Worm (Caenorhabditis elegans): ENCODE data around the gene C50F4.4.
A peak's percentile ranks its signal among the peaks of the same experiment; 100 is the strongest.

The C50F4.4 gene

ce11 chrV:9561624-9562179 lies 25.1 kb downstream of the C50F4.4 start, which contains the start of gene rgef-1 (continued):
- peak; percentile 30 to 34 for TF ChIP-seq efl-1 (optimal IDR thresholded peaks at IDR 0.05)
- TF ChIP-seq efl-1 (GFP tag; optimal IDR thresholded peaks at IDR 0.05 in 1 of 2): peak in 1 of 2 experiments; percentile 3
- TF ChIP-seq ztf-4 (tag; optimal IDR thresholded peaks at IDR 0.05): no peak
- no peak for TF ChIP-seq unc-30 (tag; optimal IDR thresholded peaks at IDR 0.05)
- no peak for TF ChIP-seq fkh-4 (tag; optimal IDR thresholded peaks at IDR 0.05; ENCODE audit: borderline replicate concordance)
- TF ChIP-seq nhr-84 (tag; optimal IDR thresholded peaks at IDR 0.05): no peak
- peak; percentile 62 for TF ChIP-seq isw-1 (GFP tag; IDR thresholded peaks at IDR 0.05)
- no peak for TF ChIP-seq nhr-28 (tag; optimal IDR thresholded peaks at IDR 0.05)
- no peak for TF ChIP-seq ceh-88 (GFP tag; IDR thresholded peaks at IDR 0.05)
- no peak for TF ChIP-seq nhr-19 (GFP tag; conservative IDR thresholded peaks at IDR 0.05)
- peak; percentile 17 for TF ChIP-seq ceh-8 (GFP tag; optimal IDR thresholded peaks at IDR 0.05)
- no peak for TF ChIP-seq nhr-76 (tag; optimal IDR thresholded peaks at IDR 0.05)
- no peak for TF ChIP-seq C04F5.9 (tag; optimal IDR thresholded peaks at IDR 0.05)
- no peak for TF ChIP-seq jun-1 (tag; optimal IDR thresholded peaks at IDR 0.05)
- no peak for TF ChIP-seq blmp-1 (tag; optimal IDR thresholded peaks at IDR 0.05)
- peak; percentile 71 for TF ChIP-seq nhr-71 (tag; optimal IDR thresholded peaks at IDR 0.05)
- no peak for TF ChIP-seq F16B12.6 (tag; optimal IDR thresholded peaks at IDR 0.05)
- no peak for TF ChIP-seq C34B4.2 (tag; optimal IDR thresholded peaks at IDR 0.05)
- TF ChIP-seq egl-13 (tag; optimal IDR thresholded peaks at IDR 0.05): peak; percentile 79
- TF ChIP-seq ama-1 (optimal IDR thresholded peaks at IDR 0.05): no peak
- TF ChIP-seq unc-86 (tag; optimal IDR thresholded peaks at IDR 0.05): peak; percentile 84
- TF ChIP-seq unc-62 (GFP tag; optimal IDR thresholded peaks at IDR 0.05): no peak
- TF ChIP-seq aly-2 (tag; optimal IDR thresholded peaks at IDR 0.05): no peak
- no peak for TF ChIP-seq aha-1 (tag; optimal IDR thresholded peaks at IDR 0.05)
- TF ChIP-seq nhr-77 (tag; optimal IDR thresholded peaks at IDR 0.05): no peak
- peak; percentile 16 for TF ChIP-seq fos-1 (tag; optimal IDR thresholded peaks at IDR 0.05)
- TF ChIP-seq nhr-11 (tag; optimal IDR thresholded peaks at IDR 0.05): no peak
- peak; percentile 30 to 82 (median 59) for TF ChIP-seq ceh-82 (tag; optimal IDR thresholded peaks at IDR 0.05)
- TF ChIP-seq snpc-4 (tag; optimal IDR thresholded peaks at IDR 0.05): no peak
- TF ChIP-seq hlh-4 (tag; optimal IDR thresholded peaks at IDR 0.05): no peak
- TF ChIP-seq nhr-12 (tag; optimal IDR thresholded peaks at IDR 0.05): no peak
- TF ChIP-seq mab-9 (GFP tag; IDR thresholded peaks at IDR 0.05): no peak
- TF ChIP-seq Y116A8C.19 (tag; optimal IDR thresholded peaks at IDR 0.05; ENCODE audit: borderline replicate concordance): no peak
- peak; percentile 23 for TF ChIP-seq xbp-1 (tag; optimal IDR thresholded peaks at IDR 0.05)

ce11 chrV:9563585-9563984 lies 27.0 kb downstream of the C50F4.4 start:
- TF ChIP-seq C34B4.2 (tag; optimal IDR thresholded peaks at IDR 0.05) (no peak), fkh-8 (tag; optimal IDR thresholded peaks at IDR 0.05) (peak; percentile 29), unc-30 (tag; optimal IDR thresholded peaks at IDR 0.05) (no peak), dsc-1 (tag; optimal IDR thresholded peaks at IDR 0.05) (peak; percentile 61), mdl-1 (tag; optimal IDR thresholded peaks at IDR 0.05) (no peak), sox-4 (tag; optimal IDR thresholded peaks at IDR 0.05) (no peak), ceh-90 (tag; optimal IDR thresholded peaks at IDR 0.05) (no peak), unc-86 (tag; optimal IDR thresholded peaks at IDR 0.05) (no peak), elt-3 (tag; optimal IDR thresholded peaks at IDR 0.05) (no peak), fkh-10 (GFP tag; optimal IDR thresholded peaks at IDR 0.05) (peak; percentile 84), lin-14 (GFP tag; optimal IDR thresholded peaks at IDR 0.05) (peak; percentile 37)

ce11 chrV:9568707-9569106 lies 32.1 kb downstream of the C50F4.4 start, which contains the start of gene F25B3.4:
Gene F25B3.4, minus strand, starts transcription at chrV:9568807.
- TF ChIP-seq nhr-85 (tag) (no peak), unc-30 (tag; optimal IDR thresholded peaks at IDR 0.05) (no peak), sptf-1 (tag; optimal IDR thresholded peaks at IDR 0.05) (no peak), ztf-11 (tag; optimal IDR thresholded peaks at IDR 0.05) (no peak), dsc-1 (tag; optimal IDR thresholded peaks at IDR 0.05) (no peak), vab-15 (tag; optimal IDR thresholded peaks at IDR 0.05) (no peak), alr-1 (tag; optimal IDR thresholded peaks at IDR 0.05; ENCODE audit: borderline replicate concordance) (no peak), aly-2 (tag; optimal IDR thresholded peaks at IDR 0.05) (no peak), unc-86 (tag; optimal IDR thresholded peaks at IDR 0.05) (no peak)
